Worm (Caenorhabditis elegans) whole organism, mixed stage, embryonic: Measurements from ENCODE around the gene frpr-2.

Experiments used
- M03D4.4 ChIP-seq: sonication (generic microtip); optimal IDR thresholded peaks from 2 replicates; lab custom pipeline; 2017; ENCODE audit warnings: mild to moderate bottlenecking, missing genetic modification characterization, missing compliant biosample characterization
- bed-3 ChIP-seq: fragments of 200-800 bp; sonication (Bioruptor generic); optimal IDR thresholded peaks from 3 replicates; lab custom pipeline; 2018; ENCODE audit warnings: mild to moderate bottlenecking, missing genetic modification characterization, moderate library complexity, missing compliant biosample characterization
- blmp-1 ChIP-seq: fragments of 150-350 bp; optimal IDR thresholded peaks from 2 replicates; lab custom pipeline; 2014; ENCODE audit warnings: missing biosample characterization, missing genetic modification characterization
- ceh-39 ChIP-seq: fragments of 150-350 bp; optimal IDR thresholded peaks from 2 replicates; lab custom pipeline; 2014; ENCODE audit warnings: missing biosample characterization, missing genetic modification characterization
- ceh-43 ChIP-seq: fragments of 200-800 bp; sonication (Bioruptor generic); optimal IDR thresholded peaks from 2 replicates; lab custom pipeline; 2018; ENCODE audit warnings: mild to moderate bottlenecking, missing genetic modification characterization, moderate library complexity, missing compliant biosample characterization
- ces-1 ChIP-seq: fragments of 150-350 bp; optimal IDR thresholded peaks from 2 replicates; lab custom pipeline; 2014; ENCODE audit warnings: missing biosample characterization, missing genetic modification reagents, missing genetic modification characterization
- cnd-1 ChIP-seq: fragments of 200-800 bp; sonication (Bioruptor generic); optimal IDR thresholded peaks from 2 replicates; lab custom pipeline; 2018; ENCODE audit warnings: mild to moderate bottlenecking, missing genetic modification characterization, missing compliant biosample characterization
- elt-1 ChIP-seq: sonication (generic microtip); optimal IDR thresholded peaks from 2 replicates; lab custom pipeline; 2017; ENCODE audit warnings: missing genetic modification characterization, mild to moderate bottlenecking, missing compliant biosample characterization, antibody characterized with exemption, moderate library complexity, borderline replicate concordance; ENCODE audit not compliant: insufficient read depth
- elt-3 ChIP-seq: fragments of 150-350 bp; optimal IDR thresholded peaks from 2 replicates; lab custom pipeline; 2014; ENCODE audit warnings: missing biosample characterization, missing genetic modification characterization
- flh-1 ChIP-seq: fragments of 200-800 bp; sonication (Bioruptor generic); optimal IDR thresholded peaks from 2 replicates; lab custom pipeline; 2018; ENCODE audit warnings: mild to moderate bottlenecking, missing genetic modification characterization, moderate library complexity, missing compliant biosample characterization
- ham-2 ChIP-seq: fragments of 200-800 bp; sonication (Bioruptor generic); optimal IDR thresholded peaks from 2 replicates; lab custom pipeline; 2018; ENCODE audit warnings: mild to moderate bottlenecking, missing genetic modification characterization, missing compliant biosample characterization
- hlh-1 ChIP-seq: fragments of 150-350 bp; optimal IDR thresholded peaks from 2 replicates; lab custom pipeline; 2014; ENCODE audit warnings: missing biosample characterization, missing genetic modification reagents, missing genetic modification characterization
- lin-32 ChIP-seq: fragments of 200-800 bp; sonication (Bioruptor generic); optimal IDR thresholded peaks from 2 replicates; lab custom pipeline; 2018; ENCODE audit warnings: mild to moderate bottlenecking, missing genetic modification characterization, missing compliant biosample characterization
- lsy-2 ChIP-seq: fragments of 150-350 bp; optimal IDR thresholded peaks from 2 replicates; lab custom pipeline; 2014; ENCODE audit warnings: missing biosample characterization, missing genetic modification characterization
- mab-5 ChIP-seq: fragments of 150-350 bp; optimal IDR thresholded peaks from 2 replicates; lab custom pipeline; 2014; ENCODE audit warnings: missing biosample characterization, missing genetic modification characterization
- mep-1 ChIP-seq: fragments of 150-350 bp; optimal IDR thresholded peaks from 2 replicates; lab custom pipeline; 2017; ENCODE audit warnings: missing biosample characterization, missing genetic modification reagents, missing genetic modification characterization, inconsistent platforms
- mls-2 ChIP-seq: sonication (generic microtip); optimal IDR thresholded peaks from 2 replicates; lab custom pipeline; 2016; ENCODE audit warnings: mild to moderate bottlenecking, missing genetic modification characterization, moderate library complexity, missing compliant biosample characterization
- nhr-12 ChIP-seq: fragments of 150-350 bp; optimal IDR thresholded peaks from 2 replicates; lab custom pipeline; 2014; ENCODE audit warnings: missing biosample characterization, missing genetic modification characterization
- nhr-237 ChIP-seq: fragments of 150-350 bp; optimal IDR thresholded peaks from 2 replicates; lab custom pipeline; 2014; ENCODE audit warnings: missing biosample characterization, missing genetic modification characterization
- nhr-28 ChIP-seq: fragments of 150-350 bp; optimal IDR thresholded peaks from 2 replicates; lab custom pipeline; 2014; ENCODE audit warnings: missing biosample characterization, missing genetic modification characterization
- pha-4 ChIP-seq: fragments of 150-350 bp; optimal IDR thresholded peaks from 2 replicates; lab custom pipeline; 2018; ENCODE audit warnings: missing biosample characterization, missing genetic modification reagents, missing genetic modification characterization
- sem-2 ChIP-seq: fragments of 200-800 bp; sonication (Bioruptor generic); optimal IDR thresholded peaks from 2 replicates; lab custom pipeline; 2018; ENCODE audit warnings: mild to moderate bottlenecking, missing genetic modification characterization, missing compliant biosample characterization
- snpc-4 ChIP-seq: fragments of 150-350 bp; optimal IDR thresholded peaks from 2 replicates; lab custom pipeline; 2014; ENCODE audit warnings: missing biosample characterization, missing genetic modification characterization
- sptf-1 ChIP-seq: sonication (generic microtip); optimal IDR thresholded peaks from 2 replicates; lab custom pipeline; 2017; ENCODE audit warnings: mild to moderate bottlenecking, missing genetic modification characterization, moderate library complexity, missing compliant biosample characterization
- tbx-8 ChIP-seq: fragments of 200-800 bp; sonication (Bioruptor generic); optimal IDR thresholded peaks from 2 replicates; lab custom pipeline; 2018; ENCODE audit warnings: mild to moderate bottlenecking, missing genetic modification characterization, moderate library complexity, missing compliant biosample characterization
- unc-120 ChIP-seq: sonication (generic microtip); optimal IDR thresholded peaks from 2 replicates; lab custom pipeline; 2017; ENCODE audit warnings: missing genetic modification characterization, missing compliant biosample characterization; ENCODE audit not compliant: poor library complexity, severe bottlenecking
- unc-39 ChIP-seq: fragments of 150-350 bp; optimal IDR thresholded peaks from 2 replicates; lab custom pipeline; 2014; ENCODE audit warnings: missing biosample characterization, missing genetic modification characterization
- unc-62 ChIP-seq: fragments of 150-350 bp; optimal IDR thresholded peaks from 2 replicates; lab custom pipeline; 2014; ENCODE audit warnings: missing biosample characterization, missing genetic modification reagents, missing genetic modification characterization
- zip-8 ChIP-seq: fragments of 150-350 bp; optimal IDR thresholded peaks from 2 replicates; lab custom pipeline; 2014; ENCODE audit warnings: missing biosample characterization, missing genetic modification characterization
- ztf-11 ChIP-seq: fragments of 150-350 bp; optimal IDR thresholded peaks from 2 replicates; lab custom pipeline; 2014; ENCODE audit warnings: missing biosample characterization, missing genetic modification characterization

Gene frpr-2

ce11 chrX:12965163-12965562, at the start of gene frpr-2:
Gene frpr-2, plus strand, starts transcription at chrX:12965463.
- TF ChIP-seq ceh-39 (tag; lab: Kevin White, UChicago) (no peak), mab-5 (tag; lab: Kevin White, UChicago) (no peak), lsy-2 (tag; lab: Kevin White, UChicago) (no peak), mep-1 (tag; lab: Kevin White, UChicago) (no peak), elt-3 (no peak), zip-8 (no peak), cnd-1 (no peak), ztf-11 (no peak), lin-32 (GFP tag; lab: Kevin White, UChicago) (no peak), sptf-1 (tag; lab: Kevin White, UChicago) (no peak), ham-2 (no peak), blmp-1 (tag; lab: Kevin White, UChicago) (no peak), tbx-8 (GFP tag; lab: Kevin White, UChicago) (no peak), snpc-4 (no peak)

DNA sequence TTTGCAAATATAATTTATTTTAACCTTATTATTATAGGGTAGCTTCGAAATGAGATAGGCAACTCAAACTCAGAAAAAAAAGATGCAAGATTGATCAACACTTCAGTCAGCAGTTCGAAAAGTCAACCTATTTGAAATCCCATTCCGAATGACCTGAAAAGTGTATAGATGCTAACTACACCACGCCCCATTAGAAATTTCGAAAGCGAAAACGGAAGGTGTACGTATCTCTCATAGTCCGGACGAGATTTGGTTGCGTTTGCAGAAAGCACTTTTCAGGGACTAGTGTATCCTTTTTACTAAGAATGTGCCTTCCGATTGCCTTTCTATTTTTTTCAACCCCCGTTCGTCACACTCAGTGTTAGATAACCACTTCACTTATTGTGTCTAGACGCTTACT, 49.6 kb upstream of the frpr-2 start:
- TF ChIP-seq unc-62 (GFP tag; lab: Kevin White, UChicago) (no peak), sptf-1 (tag; lab: Kevin White, UChicago) (no peak), lsy-2 (tag; lab: Kevin White, UChicago) (no peak), unc-120 (no peak), ztf-11 (no peak), flh-1 (GFP tag; lab: Kevin White, UChicago) (no peak), M03D4.4 (tag; lab: Kevin White, UChicago) (no peak), pha-4 (no peak), tbx-8 (GFP tag; lab: Kevin White, UChicago) (no peak), nhr-28 (no peak), nhr-12 (tag; lab: Kevin White, UChicago) (no peak), cnd-1 (no peak), hlh-1 (tag; lab: Kevin White, UChicago) (no peak), unc-39 (no peak), nhr-237 (no peak), ceh-39 (tag; lab: Kevin White, UChicago) (no peak), sem-2 (GFP tag; lab: Kevin White, UChicago) (no peak)

DNA sequence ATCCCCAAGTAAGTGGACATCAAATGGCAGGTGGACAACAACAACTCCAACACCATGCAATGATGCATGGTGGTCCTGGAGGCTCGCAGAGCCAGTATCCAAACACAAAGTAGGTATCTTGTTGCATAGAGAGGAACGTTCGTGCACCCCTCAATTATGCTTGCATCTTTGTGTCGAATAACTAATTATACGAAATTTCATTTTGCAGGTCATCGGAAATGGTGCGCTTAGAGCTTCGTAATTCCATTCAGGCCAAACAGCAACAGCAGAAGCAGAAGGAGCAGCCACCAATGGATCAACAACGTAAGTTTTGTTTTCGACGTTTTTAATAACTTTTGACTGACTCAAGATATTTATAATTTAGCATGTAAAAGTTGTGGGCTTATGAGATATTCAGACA, 48.8 kb upstream of the frpr-2 start:
- TF ChIP-seq bed-3 (GFP tag; lab: Kevin White, UChicago) (no peak), ces-1 (GFP tag; lab: Kevin White, UChicago) (peak; percentile 74)

- TF ChIP-seq nhr-12 (tag; lab: Kevin White, UChicago), result no peak
- TF ChIP-seq pha-4, result no peak
- no peak for TF ChIP-seq bed-3 (GFP tag; lab: Kevin White, UChicago)
- TF ChIP-seq zip-8, result no peak
- no peak for TF ChIP-seq blmp-1 (tag; lab: Kevin White, UChicago)
- no peak for TF ChIP-seq mep-1 (tag; lab: Kevin White, UChicago)
- no peak for TF ChIP-seq ceh-43
- TF ChIP-seq mls-2 (tag; lab: Kevin White, UChicago), result no peak
- TF ChIP-seq mab-5 (tag; lab: Kevin White, UChicago), result no peak
- no peak for TF ChIP-seq tbx-8 (GFP tag; lab: Kevin White, UChicago)
- TF ChIP-seq ztf-11, result no peak
- no peak for TF ChIP-seq lin-32 (GFP tag; lab: Kevin White, UChicago)
- no peak for TF ChIP-seq elt-1 (tag; lab: Kevin White, UChicago)
These were observed 46.8 kb upstream of the frpr-2 start for ce11 chrX:12918454-12918853.

DNA sequence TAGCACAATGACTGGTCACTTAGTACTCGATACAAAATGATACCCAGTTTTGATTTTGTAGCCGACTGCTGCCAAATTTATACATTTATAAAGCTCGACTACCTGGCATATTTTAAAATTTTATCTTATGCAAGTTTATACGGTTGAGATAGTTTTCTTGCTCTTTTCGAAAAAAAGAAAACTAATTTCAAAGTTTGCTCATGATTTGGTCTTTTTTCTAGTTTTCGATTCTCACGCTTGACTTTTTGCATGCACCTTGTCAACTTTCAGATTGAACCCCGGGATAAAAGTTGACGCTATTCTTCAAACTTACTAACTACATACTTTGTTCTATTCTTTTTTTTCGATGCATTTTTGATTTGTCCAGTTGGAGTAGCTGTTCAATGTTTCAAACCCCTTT, 38.3 kb upstream of the frpr-2 start:
- TF ChIP-seq mab-5 (tag; lab: Kevin White, UChicago), result no peak
- TF ChIP-seq elt-1 (tag; lab: Kevin White, UChicago), result no peak
- no peak for TF ChIP-seq lin-32 (GFP tag; lab: Kevin White, UChicago)
- no peak for TF ChIP-seq pha-4
- TF ChIP-seq ztf-11, result no peak
- no peak for TF ChIP-seq M03D4.4 (tag; lab: Kevin White, UChicago)
- TF ChIP-seq nhr-28, result no peak

DNA sequence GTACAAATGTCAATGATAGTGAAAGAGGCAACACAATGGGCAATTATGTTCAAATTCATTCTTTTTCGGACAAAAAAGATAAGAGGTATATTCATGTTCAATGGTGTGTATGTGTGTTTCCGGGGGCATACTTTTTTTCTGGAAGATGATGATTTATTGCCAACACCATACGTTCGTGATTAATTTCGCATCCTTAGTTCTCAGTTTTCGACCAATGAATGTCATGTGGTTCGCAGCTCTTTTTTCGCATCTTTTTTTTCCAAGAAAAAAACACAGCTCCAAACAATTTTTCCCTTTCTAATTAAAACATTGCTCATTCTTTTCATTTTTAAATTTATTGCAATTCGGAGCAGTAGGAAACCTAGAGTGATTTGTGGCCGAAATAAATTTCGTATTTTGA, 36.5 kb upstream of the frpr-2 start:
- no peak for TF ChIP-seq cnd-1
- no peak for TF ChIP-seq M03D4.4 (tag; lab: Kevin White, UChicago)
- no peak for TF ChIP-seq nhr-12 (tag; lab: Kevin White, UChicago)
- TF ChIP-seq lsy-2 (tag; lab: Kevin White, UChicago), result no peak
- TF ChIP-seq ham-2, result no peak
- no peak for TF ChIP-seq pha-4
